Fruit fly (Drosophila melanogaster) whole organism, embryonic: ENCODE results near the gene ss.

Source experiments
- Atf3 ChIP-seq: fragments of 200-800 bp; sonication (Bioruptor generic); optimal IDR thresholded peaks from 3 replicates; lab custom pipeline; 2016; ENCODE audit warnings: missing biosample characterization, missing genetic modification characterization
- CG10366 ChIP-seq: fragments of 200-800 bp; sonication (Bioruptor generic); IDR thresholded peaks from 2 replicates; pipeline ENCODE4 v1.3.6; 2022; ENCODE audit warnings: missing biosample characterization, missing genetic modification characterization
- CG11398 ChIP-seq: fragments of 200-800 bp; sonication (Bioruptor generic); optimal IDR thresholded peaks from 2 replicates; lab custom pipeline; 2016; ENCODE audit warnings: missing biosample characterization, missing genetic modification characterization
- CG11504 ChIP-seq: fragments of 200-800 bp; sonication (Bioruptor generic); optimal IDR thresholded peaks from 3 replicates; lab custom pipeline; 2019; ENCODE audit warnings: missing biosample characterization, mild to moderate bottlenecking, missing genetic modification characterization, moderate library complexity
- CG11695 ChIP-seq: fragments of 200-800 bp; sonication (Bioruptor generic); IDR thresholded peaks from 3 replicates; pipeline ENCODE4 v1.3.6; 2022; ENCODE audit warnings: missing biosample characterization, missing genetic modification characterization
- CG12744 ChIP-seq: fragments of 200-800 bp; sonication (Bioruptor generic); optimal IDR thresholded peaks from 2 replicates; lab custom pipeline; 2016; ENCODE audit warnings: missing biosample characterization, missing genetic modification characterization
- CG13424 ChIP-seq: fragments of 200-800 bp; sonication (Bioruptor generic); optimal IDR thresholded peaks from 2 replicates; lab custom pipeline; 2019; ENCODE audit warnings: missing biosample characterization, mild to moderate bottlenecking, missing genetic modification characterization, moderate library complexity
- CG14710 ChIP-seq: fragments of 200-800 bp; sonication (Bioruptor generic); optimal IDR thresholded peaks from 3 replicates; lab custom pipeline; 2019; ENCODE audit warnings: missing biosample characterization, mild to moderate bottlenecking, missing genetic modification characterization, moderate library complexity
- CG15696 ChIP-seq: fragments of 200-800 bp; sonication (Bioruptor generic); optimal IDR thresholded peaks from 2 replicates; lab custom pipeline; 2019; ENCODE audit warnings: missing biosample characterization, mild to moderate bottlenecking, missing genetic modification characterization, moderate library complexity
- CG1602 ChIP-seq: fragments of 200-800 bp; sonication (Bioruptor generic); optimal IDR thresholded peaks from 3 replicates; lab custom pipeline; 2016; ENCODE audit warnings: missing biosample characterization, missing genetic modification characterization
- CG17328 ChIP-seq: fragments of 200-800 bp; sonication (Bioruptor generic); IDR thresholded peaks from 2 replicates; pipeline ENCODE4 v1.3.6; 2022; ENCODE audit warnings: missing biosample characterization, missing genetic modification characterization
- CG32532 ChIP-seq: fragments of 200-800 bp; sonication (Bioruptor generic); IDR thresholded peaks from 2 replicates; pipeline ENCODE4 v1.3.6; 2022; ENCODE audit warnings: missing biosample characterization, missing genetic modification characterization
- CG32767 ChIP-seq: fragments of 200-800 bp; sonication (Bioruptor generic); IDR thresholded peaks from 2 replicates; pipeline ENCODE4 v1.3.6; 2022; ENCODE audit warnings: missing biosample characterization, missing genetic modification characterization
- CG3281 ChIP-seq: fragments of 200-800 bp; sonication (Bioruptor generic); optimal IDR thresholded peaks from 3 replicates; lab custom pipeline; 2017; ENCODE audit warnings: missing biosample characterization, mild to moderate bottlenecking, missing genetic modification characterization
- CG33557 ChIP-seq: fragments of 200-800 bp; sonication (Bioruptor generic); optimal IDR thresholded peaks from 2 replicates; lab custom pipeline; 2019; ENCODE audit warnings: missing biosample characterization, mild to moderate bottlenecking, missing genetic modification characterization, moderate library complexity
- CG3407 ChIP-seq: fragments of 200-800 bp; sonication (Bioruptor generic); optimal IDR thresholded peaks from 2 replicates; lab custom pipeline; 2018; ENCODE audit warnings: missing biosample characterization, mild to moderate bottlenecking, missing genetic modification characterization
- CG4360 ChIP-seq: fragments of 200-800 bp; sonication (Bioruptor generic); IDR thresholded peaks from 2 replicates; pipeline ENCODE4 v1.3.6; 2022; ENCODE audit warnings: missing biosample characterization, missing genetic modification characterization
- CG4424 ChIP-seq: fragments of 200-800 bp; sonication (Bioruptor generic); optimal IDR thresholded peaks from 3 replicates; lab custom pipeline; 2016; ENCODE audit warnings: missing biosample characterization, missing genetic modification characterization
- CG5245 ChIP-seq: fragments of 200-800 bp; sonication (Bioruptor generic); optimal IDR thresholded peaks from 3 replicates; lab custom pipeline; 2016; ENCODE audit warnings: missing biosample characterization, missing genetic modification characterization
- CG5953 ChIP-seq: fragments of 200-800 bp; sonication (Bioruptor generic); IDR thresholded peaks from 2 replicates; pipeline ENCODE4 v1.3.6; 2022; ENCODE audit warnings: missing biosample characterization, missing genetic modification characterization
- CG7839 ChIP-seq: fragments of 200-800 bp; sonication (Bioruptor generic); optimal IDR thresholded peaks from 3 replicates; lab custom pipeline; 2018; ENCODE audit warnings: missing biosample characterization, mild to moderate bottlenecking, missing genetic modification characterization, moderate library complexity
- CG7963 ChIP-seq: fragments of 200-800 bp; sonication (Bioruptor generic); IDR thresholded peaks from 3 replicates; pipeline ENCODE4 v1.3.6; 2022; ENCODE audit warnings: missing biosample characterization, missing genetic modification characterization; ENCODE audit not compliant: partially characterized antibody
- CG8290 ChIP-seq, 3 experiments: fragments of 200-800 bp; sonication (Bioruptor generic); optimal IDR thresholded peaks; 2 replicates each; lab custom pipeline; 2016 to 2019; ENCODE audit warnings: missing biosample characterization in 3 of 3, missing genetic modification characterization in 3 of 3, mild to moderate bottlenecking in 2 of 3, moderate library complexity in 1 of 3
- CG8388 ChIP-seq: fragments of 200-800 bp; sonication (Bioruptor generic); optimal IDR thresholded peaks from 2 replicates; lab custom pipeline; 2019; ENCODE audit warnings: missing biosample characterization, mild to moderate bottlenecking, missing genetic modification characterization, moderate library complexity
- CG9609 ChIP-seq: fragments of 200-800 bp; sonication (Bioruptor generic); optimal IDR thresholded peaks from 3 replicates; lab custom pipeline; 2016; ENCODE audit warnings: missing biosample characterization, missing genetic modification characterization
- CkIIα-i1 ChIP-seq: fragments of 200-800 bp; sonication (Bioruptor generic); IDR thresholded peaks from 2 replicates; pipeline ENCODE4 v1.3.6; 2022; ENCODE audit warnings: missing biosample characterization, missing genetic modification characterization
- CoRest ChIP-seq: fragments of 200-800 bp; sonication (Bioruptor generic); optimal IDR thresholded peaks from 3 replicates; lab custom pipeline; 2018; ENCODE audit warnings: missing biosample characterization, mild to moderate bottlenecking, missing genetic modification characterization, moderate library complexity
- D19A ChIP-seq: fragments of 200-800 bp; optimal IDR thresholded peaks from 3 replicates; lab custom pipeline; 2019; ENCODE audit warnings: missing biosample characterization, mild to moderate bottlenecking, missing genetic modification characterization, moderate library complexity
- Dbx ChIP-seq: fragments of 200-800 bp; sonication (Bioruptor generic); IDR thresholded peaks from 3 replicates; pipeline ENCODE4 v1.3.6; 2022; ENCODE audit warnings: missing biosample characterization, missing genetic modification characterization
- ERR ChIP-seq: fragments of 200-800 bp; sonication (Bioruptor generic); optimal IDR thresholded peaks from 2 replicates; lab custom pipeline; 2016; ENCODE audit warnings: missing biosample characterization, missing genetic modification characterization
- Hmx ChIP-seq: fragments of 200-800 bp; sonication (Bioruptor generic); optimal IDR thresholded peaks from 2 replicates; lab custom pipeline; 2016; ENCODE audit warnings: missing biosample characterization, missing genetic modification characterization
- MESR4 ChIP-seq: fragments of 200-800 bp; sonication (Bioruptor generic); optimal IDR thresholded peaks from 2 replicates; lab custom pipeline; 2018; ENCODE audit warnings: missing biosample characterization, mild to moderate bottlenecking, missing genetic modification characterization, moderate library complexity
- NC2α ChIP-seq: fragments of 200-800 bp; sonication (Bioruptor generic); optimal IDR thresholded peaks from 2 replicates; lab custom pipeline; 2016; ENCODE audit warnings: missing biosample characterization, missing genetic modification characterization
- Sox100B ChIP-seq: fragments of 200-800 bp; sonication (Bioruptor generic); optimal IDR thresholded peaks from 3 replicates; lab custom pipeline; 2018; ENCODE audit warnings: missing biosample characterization, mild to moderate bottlenecking, missing genetic modification characterization
- az2 ChIP-seq: fragments of 200-800 bp; sonication (Bioruptor generic); optimal IDR thresholded peaks from 3 replicates; lab custom pipeline; 2016; ENCODE audit warnings: missing biosample characterization, missing genetic modification characterization
- btn ChIP-seq: fragments of 200-800 bp; sonication (Bioruptor generic); optimal IDR thresholded peaks from 2 replicates; lab custom pipeline; 2016; ENCODE audit warnings: missing biosample characterization, missing genetic modification characterization
- chn ChIP-seq: fragments of 200-800 bp; sonication (Bioruptor generic); optimal IDR thresholded peaks from 2 replicates; lab custom pipeline; 2016; ENCODE audit warnings: missing biosample characterization, missing genetic modification characterization
- dmrt11E ChIP-seq: fragments of 200-800 bp; sonication (Bioruptor generic); optimal IDR thresholded peaks from 3 replicates; lab custom pipeline; 2018; ENCODE audit warnings: missing biosample characterization, mild to moderate bottlenecking, missing genetic modification characterization, moderate library complexity
- grau ChIP-seq: fragments of 200-800 bp; optimal IDR thresholded peaks from 3 replicates; lab custom pipeline; 2019; ENCODE audit warnings: missing biosample characterization, mild to moderate bottlenecking, missing genetic modification characterization, moderate library complexity
- grn ChIP-seq: fragments of 200-800 bp; sonication (Bioruptor generic); optimal IDR thresholded peaks from 3 replicates; lab custom pipeline; 2017; ENCODE audit warnings: missing biosample characterization, missing genetic modification characterization
- gsb-n ChIP-seq: fragments of 200-800 bp; sonication (Bioruptor generic); optimal IDR thresholded peaks from 3 replicates; lab custom pipeline; 2018; ENCODE audit warnings: missing biosample characterization, mild to moderate bottlenecking, missing genetic modification characterization
- pnt ChIP-seq: fragments of 200-800 bp; sonication (Bioruptor generic); optimal IDR thresholded peaks from 3 replicates; lab custom pipeline; 2016; ENCODE audit warnings: missing biosample characterization, missing genetic modification characterization
- row ChIP-seq: fragments of 200-800 bp; sonication (Bioruptor generic); IDR thresholded peaks from 3 replicates; pipeline ENCODE4 v1.3.6; 2022; ENCODE audit warnings: missing biosample characterization, missing genetic modification characterization
- scrt ChIP-seq: fragments of 200-800 bp; sonication (Bioruptor generic); optimal IDR thresholded peaks from 2 replicates; lab custom pipeline; 2018; ENCODE audit warnings: missing biosample characterization, mild to moderate bottlenecking, missing genetic modification characterization, moderate library complexity
- sd ChIP-seq: fragments of 200-800 bp; sonication (Bioruptor generic); optimal IDR thresholded peaks from 3 replicates; lab custom pipeline; 2018; ENCODE audit warnings: missing biosample characterization, mild to moderate bottlenecking, missing genetic modification characterization, moderate library complexity
- sens-2 ChIP-seq: fragments of 200-800 bp; sonication (Bioruptor generic); IDR thresholded peaks from 2 replicates; pipeline ENCODE4 v1.3.6; 2022; ENCODE audit warnings: missing biosample characterization, missing genetic modification characterization
- seq ChIP-seq: fragments of 200-800 bp; sonication (Bioruptor generic); IDR thresholded peaks from 2 replicates; pipeline ENCODE4 v1.3.6; 2022; ENCODE audit warnings: missing biosample characterization, missing genetic modification characterization
- sr ChIP-seq: fragments of 200-800 bp; sonication (Bioruptor generic); IDR thresholded peaks from 3 replicates; pipeline ENCODE4 v1.3.6; 2022; ENCODE audit warnings: missing biosample characterization, missing genetic modification characterization
- stwl ChIP-seq: fragments of 200-800 bp; sonication (Bioruptor generic); optimal IDR thresholded peaks from 3 replicates; lab custom pipeline; 2018; ENCODE audit warnings: missing biosample characterization, mild to moderate bottlenecking, missing genetic modification characterization, moderate library complexity
- unc-4 ChIP-seq: fragments of 200-800 bp; sonication (Bioruptor generic); IDR thresholded peaks from 2 replicates; pipeline ENCODE4 v1.3.6; 2022; ENCODE audit warnings: missing biosample characterization, missing genetic modification characterization; ENCODE audit not compliant: partially characterized antibody
- wdn ChIP-seq: fragments of 200-800 bp; sonication (Bioruptor generic); IDR thresholded peaks from 2 replicates; pipeline ENCODE4 v1.3.6; 2022; ENCODE audit warnings: missing biosample characterization, missing genetic modification characterization

Gene ss

DNA sequence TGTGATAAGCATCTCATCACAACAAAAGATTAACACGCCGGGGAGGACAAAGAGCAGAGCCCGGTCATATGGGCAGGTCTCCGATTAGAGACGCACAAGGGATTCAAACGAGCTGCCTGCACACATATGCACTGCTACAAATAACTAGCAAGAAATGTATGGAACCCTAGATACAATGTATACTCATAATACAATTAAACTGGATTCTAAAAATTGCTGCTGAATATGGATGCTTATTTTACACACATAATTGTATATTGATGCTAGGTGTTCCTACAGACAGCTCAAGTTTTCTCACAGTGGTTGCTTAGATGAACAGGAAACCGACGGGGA lies 66.5 kb downstream of the ss start (continued):
- TF ChIP-seq CG11695 (GFP tag; lab: Robert Waterston, UW) (no peak), CG5245 (peak; percentile 54), CG14710 (peak; percentile 76), CG1602 (peak; percentile 71), CG5953 (GFP tag; lab: Robert Waterston, UW) (no peak), seq (no peak), MESR4 (GFP tag; lab: Kevin White, UChicago) (no peak), CG10366 (peak; percentile 50), stwl (tag; lab: Kevin White, UChicago) (peak; percentile 45), CG17328 (GFP tag; lab: Robert Waterston, UW) (peak; percentile 64), sd (tag; lab: Kevin White, UChicago) (no peak), CG3407 (no peak), Dbx (GFP tag; lab: Robert Waterston, UW) (no peak), CG12744 (GFP tag; lab: Kevin White, UChicago) (no peak), btn (GFP tag; lab: Kevin White, UChicago) (peak; percentile 51), CG32767 (GFP tag; lab: Robert Waterston, UW) (peak; percentile 32; the same call in 1 of the 2 replicates), CG4424 (GFP tag; lab: Kevin White, UChicago) (peak; percentile 76), CG32532 (GFP tag; lab: Robert Waterston, UW) (no peak), CoRest (tag; lab: Kevin White, UChicago) (peak; percentile 7), ERR (no peak), CG9609 (peak; percentile 55), D19A (no peak), dmrt11E (peak; percentile 93), CG8290 (GFP tag; optimal IDR thresholded peaks at IDR 0.05; lab: Kevin White, UChicago) (peak; percentile 68), CG8290 (tag; optimal IDR thresholded peaks at IDR 0.05; lab: Kevin White, UChicago) (no peak)

DNA sequence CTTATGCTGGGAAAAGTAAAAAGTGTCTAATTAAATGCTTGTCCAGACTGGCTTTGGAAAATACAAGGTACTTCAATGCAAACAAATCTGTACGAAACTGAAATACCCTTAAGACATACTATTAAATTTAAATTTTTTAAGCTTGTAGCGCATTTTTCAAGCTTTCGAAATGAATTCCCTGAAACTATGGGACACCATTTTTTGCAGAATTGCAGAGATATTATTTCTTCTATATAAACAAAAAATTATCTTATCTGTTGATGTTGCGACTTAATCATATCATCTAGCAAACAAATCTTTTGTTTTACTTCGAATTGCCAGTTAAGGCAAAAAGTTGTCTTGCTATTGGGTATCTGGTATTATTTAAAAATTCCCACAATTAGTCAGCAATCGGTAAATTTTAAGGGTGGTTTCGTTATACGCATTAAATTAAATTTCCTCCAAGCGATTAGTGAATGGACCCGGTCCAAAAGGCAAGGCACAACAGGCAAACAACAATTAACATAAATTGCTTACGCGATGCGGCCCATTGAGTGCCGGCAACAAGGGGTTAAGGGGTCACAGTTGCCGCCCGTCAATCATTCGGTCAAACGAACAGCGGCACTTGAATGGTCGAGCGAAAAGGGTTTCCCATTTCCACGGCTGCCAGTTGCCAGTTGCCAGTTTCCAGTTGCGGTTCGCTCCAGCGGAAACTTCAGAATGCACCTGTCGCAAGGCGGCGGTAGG lies 67.0 kb downstream of the ss start:
- TF ChIP-seq row (GFP tag; lab: Robert Waterston, UW) (no peak), NC2α (GFP tag; lab: Kevin White, UChicago) (no peak), CkIIα-i1 (GFP tag; lab: Robert Waterston, UW) (no peak), wdn (GFP tag; lab: Robert Waterston, UW) (0 out of 2 replicates have a peak, but pooled peaks have one; percentile 12), scrt (GFP tag; lab: Kevin White, UChicago) (no peak), sr (GFP tag; lab: Robert Waterston, UW) (no peak), unc-4 (no peak), sens-2 (GFP tag; lab: Robert Waterston, UW) (no peak), Hmx (no peak), CG15696 (tag; lab: Kevin White, UChicago) (no peak), CG7963 (no peak), CG11398 (GFP tag; lab: Kevin White, UChicago) (no peak), grau (tag; lab: Kevin White, UChicago) (peak; percentile 5), CG8388 (GFP tag; lab: Kevin White, UChicago) (peak; percentile 22), gsb-n (no peak), CG11504 (tag; lab: Kevin White, UChicago) (peak; percentile 42), chn (GFP tag; lab: Kevin White, UChicago) (no peak), az2 (GFP tag; lab: Kevin White, UChicago) (no peak), CG4360 (GFP tag; lab: Robert Waterston, UW) (0 out of 2 replicates have a peak, but pooled peaks have one; percentile 18), CG3281 (GFP tag; lab: Kevin White, UChicago) (no peak), CG33557 (GFP tag; lab: Kevin White, UChicago) (no peak), Atf3 (no peak), CG13424 (tag; lab: Kevin White, UChicago) (no peak), pnt (GFP tag; lab: Kevin White, UChicago) (no peak), dmrt11E (peak; percentile 13), Sox100B (GFP tag; lab: Kevin White, UChicago) (peak; percentile 47), CG7839 (tag; lab: Kevin White, UChicago) (peak; percentile 17), grn (peak; percentile 85)
